Fruit fly (Drosophila melanogaster) whole organism, pupa: ENCODE data around the gene CG34277.
A peak's percentile ranks its signal among the peaks of the same experiment; 100 is the strongest.

Source experiments
- CG10348 ChIP-seq: fragments of 200-800 bp; sonication (Bioruptor generic); IDR thresholded peaks from 2 replicates; pipeline ENCODE4 v1.3.6; 2022; ENCODE audit warnings: missing biosample characterization, missing genetic modification characterization
- CG12605 ChIP-seq: fragments of 200-800 bp; sonication (Bioruptor generic); IDR thresholded peaks from 2 replicates; pipeline ENCODE4 v1.3.6; 2022; ENCODE audit warnings: missing biosample characterization, missing genetic modification characterization
- CG13204 ChIP-seq: fragments of 200-800 bp; sonication (Bioruptor generic); optimal IDR thresholded peaks from 2 replicates; lab custom pipeline; 2018; ENCODE audit warnings: missing biosample characterization, mild to moderate bottlenecking, missing genetic modification characterization, moderate library complexity
- CG14655 ChIP-seq: fragments of 200-800 bp; sonication (Bioruptor generic); optimal IDR thresholded peaks from 3 replicates; lab custom pipeline; 2017; ENCODE audit warnings: mild to moderate bottlenecking, missing biosample characterization, missing genetic modification reagents, missing genetic modification characterization
- CG15710 ChIP-seq: fragments of 200-800 bp; sonication (Bioruptor generic); optimal IDR thresholded peaks from 2 replicates; lab custom pipeline; 2018; ENCODE audit warnings: missing biosample characterization, mild to moderate bottlenecking, missing genetic modification characterization, moderate library complexity
- CG17806 ChIP-seq: fragments of 200-800 bp; sonication (Bioruptor generic); optimal IDR thresholded peaks from 2 replicates; lab custom pipeline; 2018; ENCODE audit warnings: missing biosample characterization, mild to moderate bottlenecking, missing genetic modification characterization, moderate library complexity
- CG32121 ChIP-seq: fragments of 200-800 bp; sonication (Bioruptor generic); IDR thresholded peaks from 2 replicates; pipeline ENCODE4 v1.3.6; 2022; ENCODE audit warnings: missing biosample characterization, missing genetic modification characterization
- CG34367 ChIP-seq: fragments of 200-800 bp; sonication (Bioruptor generic); optimal IDR thresholded peaks from 2 replicates; lab custom pipeline; 2018; ENCODE audit warnings: missing biosample characterization, mild to moderate bottlenecking, missing genetic modification characterization
- CG4496 ChIP-seq: fragments of 200-800 bp; sonication (Bioruptor generic); IDR thresholded peaks from 3 replicates; pipeline ENCODE4 v1.3.6; 2022; ENCODE audit warnings: missing biosample characterization, missing genetic modification characterization
- CG8159 ChIP-seq: fragments of 200-800 bp; sonication (Bioruptor generic); optimal IDR thresholded peaks from 3 replicates; lab custom pipeline; 2018; ENCODE audit warnings: missing biosample characterization, mild to moderate bottlenecking, missing genetic modification characterization, moderate library complexity
- CG8301 ChIP-seq: fragments of 200-800 bp; sonication (Bioruptor generic); optimal IDR thresholded peaks from 2 replicates; lab custom pipeline; 2018; ENCODE audit warnings: missing biosample characterization, mild to moderate bottlenecking, missing genetic modification characterization
- CG9948 ChIP-seq: fragments of 200-800 bp; sonication (Bioruptor generic); optimal IDR thresholded peaks from 2 replicates; lab custom pipeline; 2018; ENCODE audit warnings: missing biosample characterization, mild to moderate bottlenecking, missing genetic modification characterization, moderate library complexity
- D1 ChIP-seq: fragments of 200-800 bp; sonication (Bioruptor generic); optimal IDR thresholded peaks from 2 replicates; lab custom pipeline; 2018; ENCODE audit warnings: missing biosample characterization, mild to moderate bottlenecking, missing genetic modification characterization, moderate library complexity
- EcR ChIP-seq: fragments of 200-800 bp; sonication (Bioruptor generic); optimal IDR thresholded peaks from 3 replicates; lab custom pipeline; 2019; ENCODE audit warnings: missing biosample characterization, missing genetic modification characterization, mild to moderate bottlenecking, moderate library complexity, missing genetic modification reagents
- Ets98B ChIP-seq: fragments of 200-800 bp; sonication (Bioruptor generic); IDR thresholded peaks from 2 replicates; pipeline ENCODE4 v1.3.6; 2022; ENCODE audit warnings: missing biosample characterization, missing genetic modification characterization
- Pif1A ChIP-seq: fragments of 200-800 bp; sonication (Bioruptor generic); optimal IDR thresholded peaks from 3 replicates; lab custom pipeline; 2016; ENCODE audit warnings: missing biosample characterization, missing genetic modification characterization
- Pif1B ChIP-seq: fragments of 200-800 bp; sonication (Bioruptor generic); optimal IDR thresholded peaks from 3 replicates; lab custom pipeline; 2016; ENCODE audit warnings: missing biosample characterization, missing genetic modification characterization
- Snoo ChIP-seq: fragments of 200-800 bp; sonication (Bioruptor generic); optimal IDR thresholded peaks from 3 replicates; lab custom pipeline; 2017; ENCODE audit warnings: missing biosample characterization, mild to moderate bottlenecking, missing genetic modification characterization, inconsistent platforms
- fd96Ca ChIP-seq: fragments of 200-800 bp; sonication (Bioruptor generic); IDR thresholded peaks from 3 replicates; pipeline ENCODE4 v1.3.6; 2022; ENCODE audit warnings: missing biosample characterization, missing genetic modification characterization
- gl ChIP-seq: fragments of 200-800 bp; sonication (Bioruptor generic); optimal IDR thresholded peaks from 2 replicates; lab custom pipeline; 2018; ENCODE audit warnings: missing biosample characterization, mild to moderate bottlenecking, missing genetic modification characterization
- rn ChIP-seq: fragments of 200-800 bp; sonication (Bioruptor generic); IDR thresholded peaks from 2 replicates; pipeline ENCODE4 v1.3.6; 2022; ENCODE audit warnings: missing biosample characterization, missing genetic modification characterization

The CG34277 gene

dm6 chr3R:5403963-5404362, 34.6 kb downstream of the CG34277 start, which contains the start of gene CG2663:
CG2663 (minus strand) TSS chr3R:5404135.
- TF ChIP-seq CG32121 (GFP tag; lab: Robert Waterston, UW) (peak; percentile 17; the same call in 1 of the 2 replicates), CG15710 (tag; lab: Kevin White, UChicago) (no peak), gl (tag; lab: Kevin White, UChicago) (no peak), CG12605 (GFP tag; lab: Robert Waterston, UW) (0 out of 2 replicates have a peak, but pooled peaks have one; percentile 18), rn (GFP tag; lab: Robert Waterston, UW) (no peak), CG4496 (peak; percentile 54; the same call in 1 of the 3 replicates)

- no peak for TF ChIP-seq CG10348 (GFP tag; lab: Robert Waterston, UW)
- no peak for TF ChIP-seq Ets98B
- TF ChIP-seq EcR (GFP tag; lab: Kevin White, UChicago), result no peak
- no peak for TF ChIP-seq CG4496
- TF ChIP-seq CG13204 (GFP tag; lab: Kevin White, UChicago), result no peak
- TF ChIP-seq rn (GFP tag; lab: Robert Waterston, UW), result no peak
- TF ChIP-seq gl (tag; lab: Kevin White, UChicago), result no peak
- no peak for TF ChIP-seq Pif1A (GFP tag; lab: Kevin White, UChicago)
- no peak for TF ChIP-seq Snoo (tag; lab: Kevin White, UChicago)
- no peak for TF ChIP-seq fd96Ca (GFP tag; lab: Robert Waterston, UW)
- no peak for TF ChIP-seq CG9948 (tag; lab: Kevin White, UChicago)
- no peak for TF ChIP-seq D1 (tag; lab: Kevin White, UChicago)
- no peak for TF ChIP-seq CG12605 (GFP tag; lab: Robert Waterston, UW)
- no peak for TF ChIP-seq CG32121 (GFP tag; lab: Robert Waterston, UW)
These were observed 43.0 kb downstream of the CG34277 start, which contains the start of gene Orco for dm6 chr3R:5412306-5412705. Orco (minus strand) TSS chr3R:5412406.

dm6 chr3R:5412987-5413386, 43.6 kb downstream of the CG34277 start:
- TF ChIP-seq CG14655 (no peak), CG8301 (tag; lab: Kevin White, UChicago) (peak; percentile 11), CG8159 (peak; percentile 36), CG13204 (GFP tag; lab: Kevin White, UChicago) (no peak), fd96Ca (GFP tag; lab: Robert Waterston, UW) (no peak), rn (GFP tag; lab: Robert Waterston, UW) (no peak)

dm6 chr3R:5414147-5414748, 44.9 kb downstream of the CG34277 start, which contains the start of gene CG14669:
CG14669 (plus strand) TSS chr3R:5414527.
- no peak for TF ChIP-seq CG8159
- no peak for TF ChIP-seq CG34367 (tag; lab: Kevin White, UChicago)
- TF ChIP-seq CG13204 (GFP tag; lab: Kevin White, UChicago), result no peak
- no peak for TF ChIP-seq CG14655

dm6 chr3R:5420454-5420853, 51.1 kb downstream of the CG34277 start:
- TF ChIP-seq Ets98B (no peak), Pif1B (GFP tag; lab: Kevin White, UChicago) (no peak), CG12605 (GFP tag; lab: Robert Waterston, UW) (no peak), gl (tag; lab: Kevin White, UChicago) (no peak), CG4496 (no peak), CG15710 (tag; lab: Kevin White, UChicago) (no peak), D1 (tag; lab: Kevin White, UChicago) (no peak), CG13204 (GFP tag; lab: Kevin White, UChicago) (no peak), CG14655 (no peak), CG10348 (GFP tag; lab: Robert Waterston, UW) (no peak), Pif1A (GFP tag; lab: Kevin White, UChicago) (no peak), EcR (GFP tag; lab: Kevin White, UChicago) (no peak), CG17806 (no peak)
